Worm (Caenorhabditis elegans): Measurements from ENCODE around the gene ugt-12.

The ugt-12 gene

ce11 chrV:4895744-4896143, 6.3 kb upstream of the ugt-12 start, which contains the start of gene ugt-9:
Gene ugt-9, plus strand, starts transcription at chrV:4896048.
- peak; percentile 16 for TF ChIP-seq nhr-25 (tag; optimal IDR thresholded peaks at IDR 0.05)
- TF ChIP-seq nhr-11 (tag; optimal IDR thresholded peaks at IDR 0.05): no peak

- no peak for TF ChIP-seq ztf-4 (tag; optimal IDR thresholded peaks at IDR 0.05)
- no peak for TF ChIP-seq eor-1 (tag; optimal IDR thresholded peaks at IDR 0.05)
- TF ChIP-seq pha-4 (tag; optimal IDR thresholded peaks at IDR 0.05): no peak
- no peak for TF ChIP-seq elt-3 (tag; optimal IDR thresholded peaks at IDR 0.05)
- no peak for TF ChIP-seq nhr-67 (tag; optimal IDR thresholded peaks at IDR 0.05)
- TF ChIP-seq jun-1 (tag; optimal IDR thresholded peaks at IDR 0.05): no peak
- no peak for TF ChIP-seq zag-1 (tag; optimal IDR thresholded peaks at IDR 0.05)
- TF ChIP-seq elt-1 (tag; optimal IDR thresholded peaks at IDR 0.05): no peak
- TF ChIP-seq nhr-23 (tag; optimal IDR thresholded peaks at IDR 0.05): no peak
- no peak for TF ChIP-seq egl-5 (tag; optimal IDR thresholded peaks at IDR 0.05)
- TF ChIP-seq sea-2 (GFP tag; optimal IDR thresholded peaks at IDR 0.05): no peak
- no peak for TF ChIP-seq elt-2 (tag; optimal IDR thresholded peaks at IDR 0.05)
- no peak for TF ChIP-seq ceh-9 (tag; optimal IDR thresholded peaks at IDR 0.05)
- no peak for TF ChIP-seq fkh-10 (GFP tag; optimal IDR thresholded peaks at IDR 0.05)
- TF ChIP-seq egl-27 (tag; optimal IDR thresholded peaks at IDR 0.05): no peak
- no peak for TF ChIP-seq nhr-76 (tag; optimal IDR thresholded peaks at IDR 0.05)
- no peak for TF ChIP-seq nhr-11 (tag; optimal IDR thresholded peaks at IDR 0.05)
- no peak for TF ChIP-seq skn-1 (tag; optimal IDR thresholded peaks at IDR 0.05)
These were observed 5.5 kb upstream of the ugt-12 start, which contains the start of gene ugt-11 for ce11 chrV:4894971-4895370. Gene ugt-11, minus strand, starts transcription at chrV:4895071.

ce11 chrV:4891305-4891704, 1.9 kb upstream of the ugt-12 start:
- TF ChIP-seq snpc-4 (tag; optimal IDR thresholded peaks at IDR 0.05) (no peak), pha-4 (tag; optimal IDR thresholded peaks at IDR 0.05) (no peak), elt-1 (tag; optimal IDR thresholded peaks at IDR 0.05) (no peak), aly-2 (tag; optimal IDR thresholded peaks at IDR 0.05) (no peak), fkh-10 (GFP tag; optimal IDR thresholded peaks at IDR 0.05) (no peak), nfya-1 (tag; optimal IDR thresholded peaks at IDR 0.05; ENCODE audit: insufficient read depth) (no peak), lin-15B (tag; optimal IDR thresholded peaks at IDR 0.05) (no peak), ztf-11 (tag; optimal IDR thresholded peaks at IDR 0.05) (no peak), R02D3.7 (tag; optimal IDR thresholded peaks at IDR 0.05) (no peak), pqm-1 (tag; optimal IDR thresholded peaks at IDR 0.05) (no peak), ztf-4 (tag; optimal IDR thresholded peaks at IDR 0.05) (no peak), ceh-9 (tag; optimal IDR thresholded peaks at IDR 0.05) (no peak), unc-39 (tag; optimal IDR thresholded peaks at IDR 0.05) (no peak), ceh-16 (tag; optimal IDR thresholded peaks at IDR 0.05) (no peak), ama-1 (optimal IDR thresholded peaks at IDR 0.05) (no peak)

- TF ChIP-seq egl-27 (tag; optimal IDR thresholded peaks at IDR 0.05): no peak
- no peak for TF ChIP-seq mdl-1 (tag; optimal IDR thresholded peaks at IDR 0.05)
These were observed 1.4 kb upstream of the ugt-12 start for ce11 chrV:4890781-4891180.

- no peak for TF ChIP-seq egl-5 (tag; optimal IDR thresholded peaks at IDR 0.05)
- TF ChIP-seq elt-3 (tag; optimal IDR thresholded peaks at IDR 0.05): no peak
- TF ChIP-seq nhr-237 (tag; optimal IDR thresholded peaks at IDR 0.05): no peak
- TF ChIP-seq nhr-67 (tag; optimal IDR thresholded peaks at IDR 0.05): no peak
- no peak for TF ChIP-seq egl-27 (tag; optimal IDR thresholded peaks at IDR 0.05)
- TF ChIP-seq nhr-11 (tag; optimal IDR thresholded peaks at IDR 0.05): no peak
- TF ChIP-seq lin-15B (tag; optimal IDR thresholded peaks at IDR 0.05): no peak
- TF ChIP-seq nhr-28 (tag; optimal IDR thresholded peaks at IDR 0.05): no peak
- TF ChIP-seq lin-39 (tag; optimal IDR thresholded peaks at IDR 0.05): no peak
- no peak for TF ChIP-seq unc-39 (tag; optimal IDR thresholded peaks at IDR 0.05)
- no peak for TF ChIP-seq fkh-2 (tag; optimal IDR thresholded peaks at IDR 0.05)
- no peak for TF ChIP-seq nhr-43 (tag; optimal IDR thresholded peaks at IDR 0.05; ENCODE audit: poor library complexity, severe bottlenecking)
- no peak for TF ChIP-seq mml-1 (tag; optimal IDR thresholded peaks at IDR 0.05)
- TF ChIP-seq ceh-16 (tag; optimal IDR thresholded peaks at IDR 0.05): no peak
- no peak for TF ChIP-seq sea-2 (GFP tag; optimal IDR thresholded peaks at IDR 0.05)
- TF ChIP-seq nhr-77 (tag; optimal IDR thresholded peaks at IDR 0.05): no peak
These were observed 599 bp upstream of the ugt-12 start, which contains the start of gene T19H12.2 for ce11 chrV:4889976-4890479. Gene T19H12.2, plus strand, starts transcription at chrV:4890429.
